Fruit fly (Drosophila melanogaster) whole organism, embryonic: ENCODE measurements around the gene RpS28a.

ENCODE experiments used
- Awh ChIP-seq: fragments of 200-800 bp; sonication (Bioruptor generic); IDR thresholded peaks from 2 replicates; pipeline ENCODE4, ENCODE4 v1.3.6; 2022; ENCODE audit warnings: missing biosample characterization, missing genetic modification characterization
- BEAF-32 ChIP-seq: fragments of 200-800 bp; sonication (Bioruptor generic); optimal IDR thresholded peaks from 3 replicates; lab custom pipeline; 2017; ENCODE audit warnings: missing biosample characterization, missing genetic modification characterization, mild to moderate bottlenecking, moderate library complexity, missing genetic modification reagents
- CG1024 ChIP-seq: fragments of 200-800 bp; sonication (Bioruptor generic); IDR thresholded peaks from 2 replicates; pipeline ENCODE4 v1.3.6; 2022; ENCODE audit warnings: missing biosample characterization, missing genetic modification characterization
- CG10366 ChIP-seq: fragments of 200-800 bp; sonication (Bioruptor generic); IDR thresholded peaks from 2 replicates; pipeline ENCODE4 v1.3.6; 2022; ENCODE audit warnings: missing biosample characterization, missing genetic modification characterization
- CG10565 ChIP-seq: fragments of 200-800 bp; sonication (Bioruptor generic); optimal IDR thresholded peaks from 3 replicates; lab custom pipeline; 2016; ENCODE audit warnings: missing biosample characterization, mild to moderate bottlenecking, missing genetic modification characterization
- CG11085 ChIP-seq: fragments of 200-800 bp; sonication (Bioruptor generic); IDR thresholded peaks from 2 replicates; pipeline ENCODE4 v1.3.6; 2022; ENCODE audit warnings: missing biosample characterization, missing genetic modification characterization
- CG11093 ChIP-seq: fragments of 200-800 bp; sonication (Bioruptor generic); IDR thresholded peaks from 3 replicates; pipeline ENCODE4 v1.3.6; 2022; ENCODE audit warnings: missing biosample characterization, missing genetic modification characterization
- CG11696 ChIP-seq: fragments of 200-800 bp; sonication (Bioruptor generic); IDR thresholded peaks from 2 replicates; pipeline ENCODE4 v1.3.6; 2022; ENCODE audit warnings: missing biosample characterization, missing genetic modification characterization
- CG12659 ChIP-seq: fragments of 200-800 bp; sonication (Bioruptor generic); optimal IDR thresholded peaks from 3 replicates; lab custom pipeline; 2017; ENCODE audit warnings: mild to moderate bottlenecking, missing biosample characterization, missing genetic modification reagents, missing genetic modification characterization
- CG15011 ChIP-seq: fragments of 200-800 bp; sonication (Bioruptor generic); optimal IDR thresholded peaks from 3 replicates; lab custom pipeline; 2018; ENCODE audit warnings: missing biosample characterization, mild to moderate bottlenecking, missing genetic modification characterization
- CG15601 ChIP-seq: fragments of 200-800 bp; sonication (Bioruptor generic); optimal IDR thresholded peaks from 3 replicates; lab custom pipeline; 2019; ENCODE audit warnings: missing biosample characterization, mild to moderate bottlenecking, missing genetic modification characterization, moderate library complexity
- CG1647 ChIP-seq: fragments of 200-800 bp; sonication (Bioruptor generic); optimal IDR thresholded peaks from 3 replicates; lab custom pipeline; 2016; ENCODE audit warnings: missing biosample characterization, missing genetic modification characterization
- CG16863 ChIP-seq: fragments of 200-800 bp; sonication (Bioruptor generic); optimal IDR thresholded peaks from 3 replicates; lab custom pipeline; 2016; ENCODE audit warnings: missing biosample characterization, missing genetic modification characterization
- CG17361 ChIP-seq: fragments of 200-800 bp; sonication (Bioruptor generic); IDR thresholded peaks from 3 replicates; pipeline ENCODE4 v1.3.6; 2022; ENCODE audit warnings: missing biosample characterization, missing genetic modification characterization
- CG17568 ChIP-seq: fragments of 200-800 bp; sonication (Bioruptor generic); optimal IDR thresholded peaks from 2 replicates; lab custom pipeline; 2018; ENCODE audit warnings: missing biosample characterization, mild to moderate bottlenecking, missing genetic modification characterization, moderate library complexity
- CG1832 ChIP-seq: fragments of 200-800 bp; sonication (Bioruptor generic); optimal IDR thresholded peaks from 2 replicates; lab custom pipeline; 2017; ENCODE audit warnings: missing biosample characterization, mild to moderate bottlenecking, missing genetic modification characterization, inconsistent platforms
- CG2116 ChIP-seq: fragments of 200-800 bp; sonication (Bioruptor generic); optimal IDR thresholded peaks from 3 replicates; lab custom pipeline; 2018; ENCODE audit warnings: missing biosample characterization, mild to moderate bottlenecking, missing genetic modification characterization
- CG2120 ChIP-seq: fragments of 200-800 bp; sonication (Bioruptor generic); optimal IDR thresholded peaks from 3 replicates; lab custom pipeline; 2016; ENCODE audit warnings: missing biosample characterization, missing genetic modification characterization
- CG8281 ChIP-seq: fragments of 200-800 bp; sonication (Bioruptor generic); optimal IDR thresholded peaks from 2 replicates; lab custom pipeline; 2018; ENCODE audit warnings: missing biosample characterization, mild to moderate bottlenecking, missing genetic modification characterization, moderate library complexity
- CG8388 ChIP-seq: fragments of 200-800 bp; sonication (Bioruptor generic); optimal IDR thresholded peaks from 2 replicates; lab custom pipeline; 2019; ENCODE audit warnings: missing biosample characterization, mild to moderate bottlenecking, missing genetic modification characterization, moderate library complexity
- CHES-1-like ChIP-seq: fragments of 200-800 bp; sonication (Bioruptor generic); optimal IDR thresholded peaks from 2 replicates; lab custom pipeline; 2016; ENCODE audit warnings: missing biosample characterization, missing genetic modification characterization
- Camta ChIP-seq: fragments of 200-800 bp; sonication (Bioruptor generic); optimal IDR thresholded peaks from 2 replicates; lab custom pipeline; 2016; ENCODE audit warnings: missing biosample characterization, missing genetic modification characterization
- D ChIP-seq, 2 experiments: fragments of 200-800 bp in 1 of 2; fragments of >200 bp in 1 of 2; sonication (Bioruptor generic) in 1 of 2; optimal IDR thresholded peaks; 2 replicates in 1 of 2; 3 replicates in 1 of 2; lab custom pipeline; 2017; ENCODE audit warnings: mild to moderate bottlenecking in 1 of 2, missing biosample characterization in 1 of 2, missing genetic modification characterization in 1 of 2, missing genetic modification reagents in 1 of 2
- HLH54F ChIP-seq: fragments of 200-800 bp; sonication (Bioruptor generic); optimal IDR thresholded peaks from 3 replicates; lab custom pipeline; 2016; ENCODE audit warnings: missing biosample characterization, missing genetic modification characterization
- HmgD ChIP-seq: fragments of 200-800 bp; sonication (Bioruptor generic); optimal IDR thresholded peaks from 3 replicates; lab custom pipeline; 2016; ENCODE audit warnings: missing biosample characterization, missing genetic modification characterization
- Hr39 ChIP-seq: fragments of >200 bp; optimal IDR thresholded peaks from 2 replicates; lab custom pipeline; 2017
- Jarid2 ChIP-seq: fragments of 200-800 bp; sonication (Bioruptor generic); optimal IDR thresholded peaks from 3 replicates; lab custom pipeline; 2017; ENCODE audit warnings: mild to moderate bottlenecking, missing biosample characterization, missing genetic modification reagents, missing genetic modification characterization
- Ptx1 ChIP-seq: fragments of 200-800 bp; sonication (Bioruptor generic); IDR thresholded peaks from 2 replicates; pipeline ENCODE4 v1.3.6; 2022; ENCODE audit warnings: missing biosample characterization, missing genetic modification characterization
- Spps ChIP-seq: fragments of 200-800 bp; sonication (Bioruptor generic); optimal IDR thresholded peaks from 2 replicates; lab custom pipeline; 2018; ENCODE audit warnings: missing biosample characterization, mild to moderate bottlenecking, missing genetic modification characterization
- Tbp ChIP-seq: fragments of >200 bp; optimal IDR thresholded peaks from 2 replicates; lab custom pipeline; 2018; ENCODE audit warnings: missing biosample characterization, missing genetic modification characterization
- ap ChIP-seq: fragments of 200-800 bp; sonication (Bioruptor generic); IDR thresholded peaks from 2 replicates; pipeline ENCODE4 v1.3.6; 2022; ENCODE audit warnings: missing biosample characterization, missing genetic modification characterization
- cg ChIP-seq: fragments of 200-800 bp; sonication (Bioruptor generic); optimal IDR thresholded peaks from 3 replicates; lab custom pipeline; 2019; ENCODE audit warnings: missing biosample characterization, mild to moderate bottlenecking, missing genetic modification characterization, moderate library complexity
- ci ChIP-seq: fragments of 200-800 bp; sonication (Bioruptor generic); IDR thresholded peaks from 3 replicates; pipeline ENCODE4 v1.3.6; 2022; ENCODE audit warnings: missing biosample characterization, missing genetic modification characterization
- crp ChIP-seq, 2 experiments: fragments of 200-800 bp; sonication (Bioruptor generic); optimal IDR thresholded peaks; 2 replicates in 1 of 2; 3 replicates in 1 of 2; lab custom pipeline; 2017; ENCODE audit warnings: missing biosample characterization in 2 of 2, missing genetic modification characterization in 2 of 2, mild to moderate bottlenecking in 1 of 2, moderate library complexity in 1 of 2
- cwo ChIP-seq: fragments of 200-800 bp; sonication (Bioruptor generic); optimal IDR thresholded peaks from 3 replicates; lab custom pipeline; 2017; ENCODE audit warnings: missing biosample characterization, missing genetic modification characterization, mild to moderate bottlenecking, moderate library complexity, missing genetic modification reagents
- dysf ChIP-seq: fragments of 200-800 bp; sonication (Bioruptor generic); IDR thresholded peaks from 3 replicates; pipeline ENCODE4 v1.3.6; 2022; ENCODE audit warnings: missing biosample characterization, missing genetic modification characterization
- hkb ChIP-seq, 2 experiments: fragments of 200-800 bp in 1 of 2; fragments of >200 bp in 1 of 2; sonication (Bioruptor generic) in 1 of 2; IDR thresholded peaks in 1 of 2; optimal IDR thresholded peaks in 1 of 2; 2 replicates each; pipeline versions ENCODE4 v1.3.6 to Lab custom; 2017 to 2022; ENCODE audit warnings: missing biosample characterization in 1 of 2, missing genetic modification characterization in 1 of 2
- lab ChIP-seq: fragments of 200-800 bp; sonication (Bioruptor generic); optimal IDR thresholded peaks from 3 replicates; lab custom pipeline; 2017; ENCODE audit warnings: missing biosample characterization, missing genetic modification characterization, mild to moderate bottlenecking, moderate library complexity, missing genetic modification reagents
- lola ChIP-seq, 3 experiments: fragments of >200 bp in 2 of 3; fragments of 200-800 bp in 1 of 3; sonication (Bioruptor generic) in 1 of 3; optimal IDR thresholded peaks; 2 replicates each; lab custom pipeline; 2017 to 2019; ENCODE audit warnings: missing biosample characterization in 3 of 3, missing genetic modification characterization in 3 of 3, mild to moderate bottlenecking in 1 of 3, moderate library complexity in 1 of 3
- odd ChIP-seq: fragments of 200-800 bp; sonication (Bioruptor generic); optimal IDR thresholded peaks from 2 replicates; lab custom pipeline; 2017; ENCODE audit warnings: missing biosample characterization, mild to moderate bottlenecking, missing genetic modification characterization
- pnt ChIP-seq: fragments of 200-800 bp; sonication (Bioruptor generic); optimal IDR thresholded peaks from 3 replicates; lab custom pipeline; 2016; ENCODE audit warnings: missing biosample characterization, missing genetic modification characterization
- sens ChIP-seq: fragments of 200-800 bp; sonication (Bioruptor generic); peaks from one replicate; lab custom pipeline; 2016; ENCODE audit warnings: missing biosample characterization, missing genetic modification characterization
- seq ChIP-seq: fragments of 200-800 bp; sonication (Bioruptor generic); IDR thresholded peaks from 2 replicates; pipeline ENCODE4 v1.3.6; 2022; ENCODE audit warnings: missing biosample characterization, missing genetic modification characterization
- slou ChIP-seq: fragments of 200-800 bp; sonication (Bioruptor generic); optimal IDR thresholded peaks from 3 replicates; lab custom pipeline; 2016; ENCODE audit warnings: missing biosample characterization, missing genetic modification characterization
- slp2 ChIP-seq: fragments of 200-800 bp; sonication (Bioruptor generic); optimal IDR thresholded peaks from 2 replicates; lab custom pipeline; 2016; ENCODE audit warnings: missing biosample characterization, missing genetic modification characterization
- twi ChIP-seq: fragments of 200-800 bp; optimal IDR thresholded peaks from 2 replicates; lab custom pipeline; 2019; ENCODE audit warnings: missing biosample characterization, mild to moderate bottlenecking, missing genetic modification characterization, moderate library complexity
- unpg ChIP-seq: fragments of 200-800 bp; sonication (Bioruptor generic); optimal IDR thresholded peaks from 3 replicates; lab custom pipeline; 2018; ENCODE audit warnings: missing biosample characterization, mild to moderate bottlenecking, missing genetic modification characterization, moderate library complexity
- zfh2 ChIP-seq: fragments of 200-800 bp; sonication (Bioruptor generic); optimal IDR thresholded peaks from 2 replicates; lab custom pipeline; 2016; ENCODE audit warnings: missing biosample characterization, missing genetic modification characterization

Gene RpS28a

dm6 chr3R:30058057-30058868 lies 35.8 kb upstream of the RpS28a start, which contains the start of gene sima (continued):
- TF ChIP-seq Awh (GFP tag; lab: Robert Waterston, UW) (no peak), Camta (GFP tag; lab: Kevin White, UChicago) (peak; percentile 30), CG15011 (GFP tag; lab: Kevin White, UChicago) (no peak), CG12659 (GFP tag; lab: Kevin White, UChicago) (peak; percentile 61), Spps (no peak), CG17361 (GFP tag; lab: Robert Waterston, UW) (peak; percentile 24; the same call in 1 of the 3 replicates), CG1647 (GFP tag; lab: Kevin White, UChicago) (no peak), cg (GFP tag; lab: Kevin White, UChicago) (peak; percentile 88), odd (no peak), ci (GFP tag; lab: Robert Waterston, UW) (peak; percentile 32; the same call in 1 of the 3 replicates), CG8388 (GFP tag; lab: Kevin White, UChicago) (peak; percentile 44), HmgD (no peak), CG2120 (GFP tag; lab: Kevin White, UChicago) (peak; percentile 65), lola (GFP tag; optimal IDR thresholded peaks at IDR 0.05; lab: Kevin White, UChicago) (no peak), CG8281 (tag; lab: Kevin White, UChicago) (no peak), D (optimal IDR thresholded peaks at IDR 0.05; lab: Kevin White, UChicago) (no peak), D (GFP tag; optimal IDR thresholded peaks at IDR 0.05; lab: Kevin White, UChicago) (no peak), Tbp (no peak), sens (GFP tag; lab: Kevin White, UChicago) (peak; percentile 85), CHES-1-like (GFP tag; lab: Kevin White, UChicago) (no peak), cwo (GFP tag; lab: Kevin White, UChicago) (peak; percentile 43), CG2116 (GFP tag; lab: Kevin White, UChicago) (peak; percentile 34), Jarid2 (GFP tag; lab: Kevin White, UChicago) (peak; percentile 11), CG11696 (no peak), dysf (GFP tag; lab: Robert Waterston, UW) (no peak), pnt (GFP tag; lab: Kevin White, UChicago) (no peak), CG11093 (GFP tag; lab: Robert Waterston, UW) (no peak), CG15601 (peak; percentile 40), CG1832 (GFP tag; lab: Kevin White, UChicago) (no peak), Ptx1 (GFP tag; lab: Robert Waterston, UW) (peak; percentile 52; the same call in 1 of the 2 replicates), CG16863 (peak; percentile 23), seq (GFP tag; lab: Robert Waterston, UW) (no peak), BEAF-32 (GFP tag; lab: Kevin White, UChicago) (peak; percentile 39), twi (tag; lab: Kevin White, UChicago) (peak; percentile 35), CG1024 (no peak), slou (GFP tag; lab: Kevin White, UChicago) (no peak), crp (GFP tag; optimal IDR thresholded peaks at IDR 0.05; lab: Kevin White, UChicago) (peak in 1 of 2 experiments; percentile 64), ap (no peak), CG11085 (no peak), unpg (GFP tag; lab: Kevin White, UChicago) (no peak), Hr39 (lab: Kevin White, UChicago) (no peak), CG10366 (0 out of 2 replicates have a peak, but pooled peaks have one; percentile 31), HLH54F (peak; percentile 32), slp2 (GFP tag; lab: Kevin White, UChicago) (no peak), CG17568 (GFP tag; lab: Kevin White, UChicago) (peak; percentile 13), CG10565 (GFP tag; lab: Kevin White, UChicago) (no peak), zfh2 (GFP tag; lab: Kevin White, UChicago) (no peak), hkb (optimal IDR thresholded peaks at IDR 0.05; lab: Kevin White, UChicago) (no peak), hkb (GFP tag; IDR thresholded peaks at IDR 0.05; lab: Robert Waterston, UW) (no peak), lab (peak; percentile 37)
